Worm (Caenorhabditis elegans) whole organism, L3 larva: ENCODE data around the gene prde-1.

Source experiments
- ZK546.5 ChIP-seq: sonication (generic microtip); optimal IDR thresholded peaks from 2 replicates; lab custom pipeline; 2017; ENCODE audit warnings: missing biosample characterization, missing genetic modification characterization
- aly-2 ChIP-seq: fragments of 150-350 bp; optimal IDR thresholded peaks from 2 replicates; lab custom pipeline; 2014; ENCODE audit warnings: missing biosample characterization, missing genetic modification characterization
- ama-1 ChIP-seq: fragments of 150-350 bp; optimal IDR thresholded peaks from 2 replicates; lab custom pipeline; 2018
- ceh-16 ChIP-seq: sonication (generic microtip); optimal IDR thresholded peaks from 2 replicates; lab custom pipeline; 2017; ENCODE audit warnings: missing biosample characterization, missing genetic modification characterization
- ceh-28 ChIP-seq: fragments of 150-350 bp; optimal IDR thresholded peaks from 2 replicates; lab custom pipeline; 2014; ENCODE audit warnings: missing biosample characterization, missing genetic modification reagents, missing genetic modification characterization
- ceh-82 ChIP-seq: fragments of 150-350 bp; optimal IDR thresholded peaks from 2 replicates; lab custom pipeline; 2014; ENCODE audit warnings: missing biosample characterization, missing genetic modification characterization
- ceh-9 ChIP-seq: sonication (generic microtip); optimal IDR thresholded peaks from 2 replicates; lab custom pipeline; 2018; ENCODE audit warnings: missing biosample characterization, missing genetic modification characterization
- daf-12 ChIP-seq: fragments of 150-350 bp; optimal IDR thresholded peaks from 2 replicates; lab custom pipeline; 2014; ENCODE audit warnings: missing biosample characterization, missing genetic modification reagents, missing genetic modification characterization
- egl-27 ChIP-seq: sonication (generic microtip); optimal IDR thresholded peaks from 4 replicates; lab custom pipeline; 2017; ENCODE audit warnings: missing biosample characterization, missing genetic modification reagents, missing genetic modification characterization
- egl-5 ChIP-seq: fragments of 150-350 bp; optimal IDR thresholded peaks from 2 replicates; lab custom pipeline; 2017; ENCODE audit warnings: missing biosample characterization, missing genetic modification reagents, missing genetic modification characterization, inconsistent platforms
- elt-1 ChIP-seq: fragments of 150-350 bp; optimal IDR thresholded peaks from 2 replicates; lab custom pipeline; 2014; ENCODE audit warnings: missing biosample characterization, missing genetic modification characterization
- elt-2 ChIP-seq: sonication (generic microtip); optimal IDR thresholded peaks from 2 replicates; lab custom pipeline; 2016; ENCODE audit warnings: missing genetic modification reagents, mild to moderate bottlenecking, missing genetic modification characterization, missing compliant biosample characterization
- eor-1 ChIP-seq, 2 experiments: fragments of 150-350 bp; optimal IDR thresholded peaks; 2 replicates each; lab custom pipeline; 2014 to 2018; ENCODE audit warnings: missing biosample characterization in 2 of 2, missing genetic modification characterization in 2 of 2
- fkh-10 ChIP-seq: sonication (generic microtip); optimal IDR thresholded peaks from 2 replicates; lab custom pipeline; 2017; ENCODE audit warnings: missing biosample characterization, missing genetic modification reagents, missing genetic modification characterization
- fkh-2 ChIP-seq: fragments of 150-350 bp; optimal IDR thresholded peaks from 2 replicates; lab custom pipeline; 2014; ENCODE audit warnings: missing biosample characterization, missing genetic modification reagents, missing genetic modification characterization
- hmg-11 ChIP-seq: sonication (generic microtip); optimal IDR thresholded peaks from 2 replicates; lab custom pipeline; 2016; ENCODE audit warnings: missing genetic modification characterization, missing compliant biosample characterization
- jun-1 ChIP-seq: fragments of 150-350 bp; optimal IDR thresholded peaks from 2 replicates; lab custom pipeline; 2014; ENCODE audit warnings: missing biosample characterization, missing genetic modification reagents, missing genetic modification characterization
- lin-15B ChIP-seq: fragments of 150-350 bp; optimal IDR thresholded peaks from 2 replicates; lab custom pipeline; 2014; ENCODE audit warnings: missing biosample characterization, missing genetic modification characterization
- lin-39 ChIP-seq: fragments of 150-350 bp; optimal IDR thresholded peaks from 2 replicates; lab custom pipeline; 2018; ENCODE audit warnings: missing biosample characterization, missing genetic modification reagents, missing genetic modification characterization
- lsy-12 ChIP-seq: sonication (generic microtip); optimal IDR thresholded peaks from 2 replicates; lab custom pipeline; 2016; ENCODE audit warnings: mild to moderate bottlenecking, missing genetic modification characterization, missing compliant biosample characterization
- mdl-1 ChIP-seq: fragments of 150-350 bp; optimal IDR thresholded peaks from 2 replicates; lab custom pipeline; 2014; ENCODE audit warnings: missing biosample characterization, missing genetic modification characterization
- nfya-1 ChIP-seq: sonication (generic microtip); optimal IDR thresholded peaks from 2 replicates; lab custom pipeline; 2017; ENCODE audit warnings: missing genetic modification characterization, mild to moderate bottlenecking, missing compliant biosample characterization, antibody characterized with exemption, moderate library complexity; ENCODE audit not compliant: insufficient read depth
- nhr-11 ChIP-seq: fragments of 150-350 bp; optimal IDR thresholded peaks from 2 replicates; lab custom pipeline; 2014; ENCODE audit warnings: missing biosample characterization, missing genetic modification characterization
- nhr-12 ChIP-seq: fragments of 150-350 bp; optimal IDR thresholded peaks from 2 replicates; lab custom pipeline; 2014; ENCODE audit warnings: missing biosample characterization, missing genetic modification characterization
- nhr-23 ChIP-seq: fragments of 150-350 bp; optimal IDR thresholded peaks from 2 replicates; lab custom pipeline; 2014; ENCODE audit warnings: missing biosample characterization, missing genetic modification reagents, missing genetic modification characterization
- nhr-237 ChIP-seq: fragments of 150-350 bp; optimal IDR thresholded peaks from 2 replicates; lab custom pipeline; 2014; ENCODE audit warnings: missing biosample characterization, missing genetic modification characterization
- nhr-25 ChIP-seq: sonication (generic microtip); optimal IDR thresholded peaks from 2 replicates; lab custom pipeline; 2017; ENCODE audit warnings: missing biosample characterization, missing genetic modification characterization
- nhr-28 ChIP-seq: fragments of 150-350 bp; optimal IDR thresholded peaks from 2 replicates; lab custom pipeline; 2014; ENCODE audit warnings: missing biosample characterization, missing genetic modification characterization
- nhr-43 ChIP-seq: sonication (generic microtip); optimal IDR thresholded peaks from 2 replicates; lab custom pipeline; 2016; ENCODE audit warnings: mild to moderate bottlenecking, missing genetic modification characterization, missing compliant biosample characterization; ENCODE audit not compliant: poor library complexity, severe bottlenecking
- nhr-67 ChIP-seq: fragments of 150-350 bp; optimal IDR thresholded peaks from 2 replicates; lab custom pipeline; 2014; ENCODE audit warnings: missing biosample characterization, missing genetic modification characterization
- nhr-76 ChIP-seq: fragments of 150-350 bp; sonication (generic microtip); optimal IDR thresholded peaks from 5 replicates; lab custom pipeline; 2014; ENCODE audit warnings: missing biosample characterization, missing genetic modification characterization
- nhr-77 ChIP-seq: fragments of 150-350 bp; optimal IDR thresholded peaks from 2 replicates; lab custom pipeline; 2014; ENCODE audit warnings: missing biosample characterization, missing genetic modification characterization
- pha-4 ChIP-seq: fragments of 150-350 bp; optimal IDR thresholded peaks from 2 replicates; lab custom pipeline; 2014; ENCODE audit warnings: missing biosample characterization, missing genetic modification reagents, missing genetic modification characterization
- pqm-1 ChIP-seq: fragments of 150-350 bp; optimal IDR thresholded peaks from 2 replicates; lab custom pipeline; 2017; ENCODE audit warnings: missing biosample characterization, missing genetic modification characterization, inconsistent platforms
- sea-2 ChIP-seq: fragments of 150-350 bp; sonication (generic microtip); optimal IDR thresholded peaks from 4 replicates; lab custom pipeline; 2014; ENCODE audit warnings: missing biosample characterization, missing genetic modification reagents, missing genetic modification characterization
- skn-1 ChIP-seq: fragments of 150-350 bp; optimal IDR thresholded peaks from 2 replicates; lab custom pipeline; 2014; ENCODE audit warnings: missing biosample characterization, missing genetic modification characterization
- snpc-4 ChIP-seq: fragments of 150-350 bp; optimal IDR thresholded peaks from 2 replicates; lab custom pipeline; 2014; ENCODE audit warnings: missing biosample characterization, missing genetic modification characterization
- tbx-2 ChIP-seq: sonication (generic microtip); optimal IDR thresholded peaks from 2 replicates; lab custom pipeline; 2016; ENCODE audit warnings: mild to moderate bottlenecking, missing genetic modification characterization, missing compliant biosample characterization
- unc-62 ChIP-seq: fragments of 150-350 bp; sonication (generic microtip); optimal IDR thresholded peaks from 4 replicates; lab custom pipeline; 2014; ENCODE audit warnings: missing biosample characterization, missing genetic modification reagents, missing genetic modification characterization
- zag-1 ChIP-seq: fragments of 150-350 bp; optimal IDR thresholded peaks from 2 replicates; lab custom pipeline; 2014; ENCODE audit warnings: missing biosample characterization, missing genetic modification characterization
- ztf-11 ChIP-seq: fragments of 150-350 bp; optimal IDR thresholded peaks from 2 replicates; lab custom pipeline; 2014; ENCODE audit warnings: missing biosample characterization, missing genetic modification characterization
- ztf-4 ChIP-seq: fragments of 150-350 bp; optimal IDR thresholded peaks from 2 replicates; lab custom pipeline; 2014; ENCODE audit warnings: missing biosample characterization, missing genetic modification characterization

The prde-1 gene

ce11 chrV:15537923-15538322 is at the start of gene prde-1:
Gene prde-1, plus strand, starts transcription at chrV:15538244.
- no peak for TF ChIP-seq nhr-12 (tag; lab: Kevin White, UChicago)
- TF ChIP-seq nhr-77 = no peak
- no peak for TF ChIP-seq nhr-76 (tag; lab: Kevin White, UChicago)
- TF ChIP-seq ceh-82 (tag; lab: Kevin White, UChicago) = no peak
- TF ChIP-seq elt-1 (tag; lab: Kevin White, UChicago) = no peak
- no peak for TF ChIP-seq egl-27 (tag; lab: Kevin White, UChicago)
- TF ChIP-seq snpc-4 (tag; lab: Kevin White, UChicago) = no peak
- TF ChIP-seq nfya-1 (tag; lab: Kevin White, UChicago) = no peak
- no peak for TF ChIP-seq ztf-4 (tag; lab: Kevin White, UChicago)
- no peak for TF ChIP-seq hmg-11 (tag; lab: Kevin White, UChicago)
- no peak for TF ChIP-seq pqm-1 (tag; lab: Kevin White, UChicago)
- no peak for TF ChIP-seq nhr-28 (tag; lab: Kevin White, UChicago)
- no peak for TF ChIP-seq zag-1 (tag; lab: Kevin White, UChicago)
- TF ChIP-seq nhr-67 (tag; lab: Kevin White, UChicago) = no peak
- no peak for TF ChIP-seq ztf-11 (tag; lab: Kevin White, UChicago)
- TF ChIP-seq sea-2 (GFP tag; lab: Kevin White, UChicago) = no peak
- no peak for TF ChIP-seq aly-2 (tag; lab: Kevin White, UChicago)

ce11 chrV:15492518-15492917 is 45.5 kb upstream of the prde-1 start, which contains the start of gene str-264:
Gene str-264, minus strand, starts transcription at chrV:15492618.
- TF ChIP-seq ZK546.5 (no peak), nfya-1 (tag; lab: Kevin White, UChicago) (no peak), nhr-77 (no peak), daf-12 (tag; lab: Kevin White, UChicago) (no peak), nhr-43 (no peak), skn-1 (no peak), nhr-11 (tag; lab: Kevin White, UChicago) (no peak), nhr-76 (tag; lab: Kevin White, UChicago) (no peak), ceh-9 (tag; lab: Kevin White, UChicago) (no peak), eor-1 (tag; optimal IDR thresholded peaks at IDR 0.05; lab: Kevin White, UChicago) (no peak)

ce11 chrV:15493680-15494079 is 44.4 kb upstream of the prde-1 start, which contains the start of gene srh-218:
Gene srh-218, plus strand, starts transcription at chrV:15493980.
- TF ChIP-seq fkh-10 (GFP tag; lab: Kevin White, UChicago) = no peak
- no peak for TF ChIP-seq egl-5 (tag; lab: Kevin White, UChicago)
- no peak for TF ChIP-seq tbx-2
- TF ChIP-seq nhr-43 = no peak
- TF ChIP-seq fkh-2 = no peak

- TF ChIP-seq lin-15B (tag; lab: Kevin White, UChicago) = no peak
- TF ChIP-seq elt-1 (tag; lab: Kevin White, UChicago) = no peak
- TF ChIP-seq nfya-1 (tag; lab: Kevin White, UChicago) = no peak
- no peak for TF ChIP-seq pqm-1 (tag; lab: Kevin White, UChicago)
- TF ChIP-seq pha-4 = no peak
- TF ChIP-seq nhr-77 = no peak
- no peak for TF ChIP-seq daf-12 (tag; lab: Kevin White, UChicago)
- no peak for TF ChIP-seq nhr-25 (tag; lab: Kevin White, UChicago)
- TF ChIP-seq sea-2 (GFP tag; lab: Kevin White, UChicago) = no peak
- TF ChIP-seq ztf-4 (tag; lab: Kevin White, UChicago) = no peak
- no peak for TF ChIP-seq eor-1 (tag; optimal IDR thresholded peaks at IDR 0.05; lab: Kevin White, UChicago)
- no peak for TF ChIP-seq elt-2 (tag; lab: Kevin White, UChicago)
Observed at ce11 chrV:15495169-15495568, 42.9 kb upstream of the prde-1 start, which contains the start of gene srh-219. Gene srh-219, plus strand, starts transcription at chrV:15495469.

- TF ChIP-seq pqm-1 (tag; lab: Kevin White, UChicago) = peak; percentile 95
- TF ChIP-seq nhr-12 (tag; lab: Kevin White, UChicago) = no peak
- no peak for TF ChIP-seq ztf-4 (tag; lab: Kevin White, UChicago)
- no peak for TF ChIP-seq ceh-16
- TF ChIP-seq daf-12 (tag; lab: Kevin White, UChicago) = no peak
- no peak for TF ChIP-seq nhr-25 (tag; lab: Kevin White, UChicago)
- TF ChIP-seq ceh-9 (tag; lab: Kevin White, UChicago) = no peak
- no peak for TF ChIP-seq ama-1 (lab: Kevin White, UChicago)
- peak; percentile 84 for TF ChIP-seq jun-1 (tag; lab: Kevin White, UChicago)
- TF ChIP-seq mdl-1 (tag; lab: Kevin White, UChicago) = no peak
- TF ChIP-seq tbx-2 = no peak
- TF ChIP-seq elt-1 (tag; lab: Kevin White, UChicago) = no peak
- TF ChIP-seq nhr-23 (tag; lab: Kevin White, UChicago) = no peak
- no peak for TF ChIP-seq nfya-1 (tag; lab: Kevin White, UChicago)
- no peak for TF ChIP-seq nhr-76 (tag; lab: Kevin White, UChicago)
- no peak for TF ChIP-seq egl-5 (tag; lab: Kevin White, UChicago)
- no peak for TF ChIP-seq sea-2 (GFP tag; lab: Kevin White, UChicago)
- TF ChIP-seq lsy-12 (tag; lab: Kevin White, UChicago) = peak; percentile 20
- no peak for TF ChIP-seq egl-27 (tag; lab: Kevin White, UChicago)
- TF ChIP-seq hmg-11 (tag; lab: Kevin White, UChicago) = no peak
- TF ChIP-seq nhr-11 (tag; lab: Kevin White, UChicago) = no peak
- TF ChIP-seq ztf-11 (tag; lab: Kevin White, UChicago) = no peak
- TF ChIP-seq zag-1 (tag; lab: Kevin White, UChicago) = no peak
- no peak for TF ChIP-seq nhr-237 (tag; lab: Kevin White, UChicago)
- TF ChIP-seq unc-62 (GFP tag; lab: Kevin White, UChicago) = no peak
- no peak for TF ChIP-seq skn-1
- peak; percentile 72 for TF ChIP-seq ceh-28 (tag; lab: Kevin White, UChicago)
- no peak for TF ChIP-seq lin-39 (tag; lab: Kevin White, UChicago)
- TF ChIP-seq fkh-2 = no peak
Observed at ce11 chrV:15497731-15498130, 40.3 kb upstream of the prde-1 start.
